Fruit fly (Drosophila melanogaster) S2 (cell line): ENCODE data around the gene CG13671.

Experiments used
- CG8478 ChIP-seq: fragments of >200 bp; optimal IDR thresholded peaks from 2 replicates; lab custom pipeline; 2018
- CTCF ChIP-seq, 2 experiments: fragments of >200 bp; optimal IDR thresholded peaks; 2 replicates each; lab custom pipeline; 2018

- TF ChIP-seq CG8478 (no peak), CTCF (optimal IDR thresholded peaks at IDR 0.05; lab: Kevin White, UChicago) (no peak)
These were observed 2.9 kb upstream of the CG13671 start, which contains the start of gene Rab19 for dm6 chr3L:8296941-8297340.
